Fruit fly (Drosophila melanogaster) whole organism, embryonic: ENCODE data around the gene tup.

Source experiments
- ATbp ChIP-seq: fragments of 200-800 bp; sonication (Bioruptor generic); optimal IDR thresholded peaks from 2 replicates; lab custom pipeline; 2017; ENCODE audit warnings: missing biosample characterization, mild to moderate bottlenecking, missing genetic modification characterization, missing genetic modification reagents
- Abd-B ChIP-seq: fragments of 200-800 bp; sonication (Bioruptor generic); optimal IDR thresholded peaks from 2 replicates; lab custom pipeline; 2018; ENCODE audit warnings: missing biosample characterization, mild to moderate bottlenecking, missing genetic modification characterization, moderate library complexity
- CG10209 ChIP-seq: fragments of 200-800 bp; sonication (Bioruptor generic); optimal IDR thresholded peaks from 3 replicates; lab custom pipeline; 2017; ENCODE audit warnings: missing biosample characterization, mild to moderate bottlenecking, missing genetic modification characterization, missing genetic modification reagents
- CG10267 ChIP-seq: fragments of 200-800 bp; sonication (Bioruptor generic); optimal IDR thresholded peaks from 2 replicates; lab custom pipeline; 2018; ENCODE audit warnings: missing biosample characterization, mild to moderate bottlenecking, missing genetic modification characterization, moderate library complexity
- CG10274 ChIP-seq: fragments of 200-800 bp; sonication (Bioruptor generic); optimal IDR thresholded peaks from 3 replicates; lab custom pipeline; 2017; ENCODE audit warnings: missing biosample characterization, mild to moderate bottlenecking, missing genetic modification characterization
- CG10654 ChIP-seq: fragments of 200-800 bp; sonication (Bioruptor generic); optimal IDR thresholded peaks from 2 replicates; lab custom pipeline; 2016; ENCODE audit warnings: missing biosample characterization, missing genetic modification characterization
- CG10979 ChIP-seq: fragments of 200-800 bp; sonication (Bioruptor generic); optimal IDR thresholded peaks from 2 replicates; lab custom pipeline; 2018; ENCODE audit warnings: missing biosample characterization, mild to moderate bottlenecking, missing genetic modification characterization, moderate library complexity
- CG11085 ChIP-seq: fragments of 200-800 bp; sonication (Bioruptor generic); IDR thresholded peaks from 2 replicates; pipeline ENCODE4 v1.3.6; 2022; ENCODE audit warnings: missing biosample characterization, missing genetic modification characterization
- CG11398 ChIP-seq: fragments of 200-800 bp; sonication (Bioruptor generic); optimal IDR thresholded peaks from 2 replicates; lab custom pipeline; 2016; ENCODE audit warnings: missing biosample characterization, missing genetic modification characterization
- CG11695 ChIP-seq: fragments of 200-800 bp; sonication (Bioruptor generic); IDR thresholded peaks from 3 replicates; pipeline ENCODE4 v1.3.6; 2022; ENCODE audit warnings: missing biosample characterization, missing genetic modification characterization
- CG11723 ChIP-seq: fragments of 200-800 bp; sonication (Bioruptor generic); optimal IDR thresholded peaks from 2 replicates; lab custom pipeline; 2017; ENCODE audit warnings: missing biosample characterization, mild to moderate bottlenecking, missing genetic modification characterization
- CG12155 ChIP-seq: fragments of 200-800 bp; sonication (Bioruptor generic); optimal IDR thresholded peaks from 3 replicates; lab custom pipeline; 2016; ENCODE audit warnings: missing biosample characterization, missing genetic modification characterization
- CG12219 ChIP-seq: fragments of 200-800 bp; sonication (Bioruptor generic); optimal IDR thresholded peaks from 3 replicates; lab custom pipeline; 2018; ENCODE audit warnings: missing biosample characterization, mild to moderate bottlenecking, missing genetic modification characterization
- CG12236 ChIP-seq: fragments of 200-800 bp; sonication (Bioruptor generic); optimal IDR thresholded peaks from 2 replicates; lab custom pipeline; 2016; ENCODE audit warnings: missing biosample characterization, missing genetic modification characterization
- CG12744 ChIP-seq: fragments of 200-800 bp; sonication (Bioruptor generic); optimal IDR thresholded peaks from 2 replicates; lab custom pipeline; 2016; ENCODE audit warnings: missing biosample characterization, missing genetic modification characterization
- CG15073 ChIP-seq: fragments of 200-800 bp; sonication (Bioruptor generic); optimal IDR thresholded peaks from 2 replicates; lab custom pipeline; 2016; ENCODE audit warnings: missing biosample characterization, missing genetic modification characterization
- CG1529 ChIP-seq: fragments of 200-800 bp; sonication (Bioruptor generic); optimal IDR thresholded peaks from 3 replicates; lab custom pipeline; 2018; ENCODE audit warnings: missing biosample characterization, missing genetic modification characterization
- CG17359 ChIP-seq: fragments of 200-800 bp; sonication (Bioruptor generic); optimal IDR thresholded peaks from 3 replicates; lab custom pipeline; 2018; ENCODE audit warnings: missing biosample characterization, mild to moderate bottlenecking, missing genetic modification characterization, moderate library complexity
- CG1832 ChIP-seq: fragments of 200-800 bp; sonication (Bioruptor generic); optimal IDR thresholded peaks from 2 replicates; lab custom pipeline; 2017; ENCODE audit warnings: missing biosample characterization, mild to moderate bottlenecking, missing genetic modification characterization, inconsistent platforms
- CG2120 ChIP-seq: fragments of 200-800 bp; sonication (Bioruptor generic); optimal IDR thresholded peaks from 3 replicates; lab custom pipeline; 2016; ENCODE audit warnings: missing biosample characterization, missing genetic modification characterization
- CG2678 ChIP-seq: fragments of 200-800 bp; sonication (Bioruptor generic); optimal IDR thresholded peaks from 3 replicates; lab custom pipeline; 2019; ENCODE audit warnings: missing biosample characterization, mild to moderate bottlenecking, missing genetic modification characterization, moderate library complexity
- CG2875 ChIP-seq: fragments of 200-800 bp; sonication (Bioruptor generic); optimal IDR thresholded peaks from 2 replicates; lab custom pipeline; 2017; ENCODE audit warnings: missing biosample characterization, mild to moderate bottlenecking, missing genetic modification characterization, missing genetic modification reagents
- CG30431 ChIP-seq: fragments of 200-800 bp; sonication (Bioruptor generic); optimal IDR thresholded peaks from 2 replicates; lab custom pipeline; 2017; ENCODE audit warnings: missing biosample characterization, missing genetic modification characterization
- CG31441 ChIP-seq: fragments of 200-800 bp; sonication (Bioruptor generic); IDR thresholded peaks from 2 replicates; pipeline ENCODE4 v1.3.6; 2022; ENCODE audit warnings: missing biosample characterization, missing genetic modification characterization
- CG32772 ChIP-seq: fragments of 200-800 bp; sonication (Bioruptor generic); IDR thresholded peaks from 2 replicates; pipeline ENCODE4 v1.3.6; 2022; ENCODE audit warnings: missing biosample characterization, missing genetic modification characterization
- CG3838 ChIP-seq: fragments of 200-800 bp; sonication (Bioruptor generic); optimal IDR thresholded peaks from 3 replicates; lab custom pipeline; 2016; ENCODE audit warnings: missing biosample characterization, missing genetic modification characterization
- CG4328 ChIP-seq: fragments of 200-800 bp; sonication (Bioruptor generic); optimal IDR thresholded peaks from 3 replicates; lab custom pipeline; 2017; ENCODE audit warnings: missing biosample characterization, missing genetic modification reagents, missing genetic modification characterization
- CG4360 ChIP-seq: fragments of 200-800 bp; sonication (Bioruptor generic); IDR thresholded peaks from 2 replicates; pipeline ENCODE4 v1.3.6; 2022; ENCODE audit warnings: missing biosample characterization, missing genetic modification characterization
- CG4404 ChIP-seq: fragments of 200-800 bp; sonication (Bioruptor generic); IDR thresholded peaks from 2 replicates; pipeline ENCODE4 v1.3.6; 2022; ENCODE audit warnings: missing biosample characterization, missing genetic modification characterization
- CG4424 ChIP-seq: fragments of 200-800 bp; sonication (Bioruptor generic); optimal IDR thresholded peaks from 3 replicates; lab custom pipeline; 2016; ENCODE audit warnings: missing biosample characterization, missing genetic modification characterization
- CG6175 ChIP-seq: fragments of 200-800 bp; sonication (Bioruptor generic); IDR thresholded peaks from 3 replicates; pipeline ENCODE4 v1.3.6; 2022; ENCODE audit warnings: missing biosample characterization, missing genetic modification characterization
- CG7745 ChIP-seq: fragments of 200-800 bp; sonication (Bioruptor generic); optimal IDR thresholded peaks from 2 replicates; lab custom pipeline; 2018; ENCODE audit warnings: missing biosample characterization, mild to moderate bottlenecking, missing genetic modification characterization, moderate library complexity
- CG8944 ChIP-seq: fragments of 200-800 bp; sonication (Bioruptor generic); optimal IDR thresholded peaks from 3 replicates; lab custom pipeline; 2016; ENCODE audit warnings: missing biosample characterization, missing genetic modification characterization
- CG9817 ChIP-seq: fragments of 200-800 bp; sonication (Bioruptor generic); optimal IDR thresholded peaks from 2 replicates; lab custom pipeline; 2018; ENCODE audit warnings: missing biosample characterization, mild to moderate bottlenecking, missing genetic modification characterization, moderate library complexity
- D ChIP-seq, 2 experiments: fragments of 200-800 bp in 1 of 2; fragments of >200 bp in 1 of 2; sonication (Bioruptor generic) in 1 of 2; optimal IDR thresholded peaks; 2 replicates in 1 of 2; 3 replicates in 1 of 2; lab custom pipeline; 2017; ENCODE audit warnings: mild to moderate bottlenecking in 1 of 2, missing biosample characterization in 1 of 2, missing genetic modification characterization in 1 of 2, missing genetic modification reagents in 1 of 2
- Ets65A ChIP-seq: fragments of 200-800 bp; sonication (Bioruptor generic); peaks from one replicate; lab custom pipeline; 2016; ENCODE audit warnings: missing biosample characterization, missing genetic modification characterization
- HLHmδ ChIP-seq: fragments of 200-800 bp; sonication (Bioruptor generic); optimal IDR thresholded peaks from 2 replicates; lab custom pipeline; 2018; ENCODE audit warnings: missing biosample characterization, mild to moderate bottlenecking, missing genetic modification characterization, moderate library complexity
- Hr39 ChIP-seq: fragments of >200 bp; optimal IDR thresholded peaks from 2 replicates; lab custom pipeline; 2017
- Lim3 ChIP-seq: fragments of 200-800 bp; sonication (Bioruptor generic); IDR thresholded peaks from 2 replicates; pipeline ENCODE4 v1.3.6; 2022; ENCODE audit warnings: missing biosample characterization, missing genetic modification characterization
- Oaz ChIP-seq: fragments of 200-800 bp; sonication (Bioruptor generic); IDR thresholded peaks from 2 replicates; pipeline ENCODE4 v1.3.6; 2022; ENCODE audit warnings: missing biosample characterization, missing genetic modification characterization
- Spps ChIP-seq: fragments of 200-800 bp; sonication (Bioruptor generic); optimal IDR thresholded peaks from 2 replicates; lab custom pipeline; 2018; ENCODE audit warnings: missing biosample characterization, mild to moderate bottlenecking, missing genetic modification characterization
- disco-r ChIP-seq: fragments of 200-800 bp; sonication (Bioruptor generic); optimal IDR thresholded peaks from 2 replicates; lab custom pipeline; 2016; ENCODE audit warnings: missing biosample characterization, missing genetic modification characterization
- dmrt11E ChIP-seq: fragments of 200-800 bp; sonication (Bioruptor generic); optimal IDR thresholded peaks from 3 replicates; lab custom pipeline; 2018; ENCODE audit warnings: missing biosample characterization, mild to moderate bottlenecking, missing genetic modification characterization, moderate library complexity
- ewg ChIP-seq: fragments of 200-800 bp; sonication (Bioruptor generic); optimal IDR thresholded peaks from 3 replicates; lab custom pipeline; 2017; ENCODE audit warnings: mild to moderate bottlenecking, missing biosample characterization, missing genetic modification reagents, missing genetic modification characterization
- insv ChIP-seq, 2 experiments: fragments of 200-800 bp; sonication (Bioruptor generic); optimal IDR thresholded peaks; 3 replicates each; lab custom pipeline; 2016 to 2018; ENCODE audit warnings: missing biosample characterization in 2 of 2, missing genetic modification characterization in 2 of 2
- luna ChIP-seq: fragments of 200-800 bp; sonication (Bioruptor generic); optimal IDR thresholded peaks from 2 replicates; lab custom pipeline; 2016; ENCODE audit warnings: missing biosample characterization, missing genetic modification characterization
- nerfin-1 ChIP-seq: fragments of 200-800 bp; sonication (Bioruptor generic); optimal IDR thresholded peaks from 3 replicates; lab custom pipeline; 2019; ENCODE audit warnings: missing biosample characterization, mild to moderate bottlenecking, missing genetic modification characterization, moderate library complexity
- ro ChIP-seq: fragments of 200-800 bp; sonication (Bioruptor generic); IDR thresholded peaks from 2 replicates; pipeline ENCODE4 v1.3.6; 2022; ENCODE audit warnings: missing biosample characterization, missing genetic modification characterization
- sisA ChIP-seq: fragments of 200-800 bp; sonication (Bioruptor generic); IDR thresholded peaks from 2 replicates; pipeline ENCODE4 v1.3.6; 2022; ENCODE audit warnings: missing biosample characterization, missing genetic modification characterization
- sqz ChIP-seq: fragments of 200-800 bp; sonication (Bioruptor generic); optimal IDR thresholded peaks from 3 replicates; lab custom pipeline; 2018; ENCODE audit warnings: missing biosample characterization, mild to moderate bottlenecking, missing genetic modification characterization
- tna ChIP-seq: fragments of 200-800 bp; sonication (Bioruptor generic); IDR thresholded peaks from 2 replicates; pipeline ENCODE4 v1.3.6; 2022; ENCODE audit warnings: missing biosample characterization, missing genetic modification characterization; ENCODE audit not compliant: partially characterized antibody

Gene tup

DNA sequence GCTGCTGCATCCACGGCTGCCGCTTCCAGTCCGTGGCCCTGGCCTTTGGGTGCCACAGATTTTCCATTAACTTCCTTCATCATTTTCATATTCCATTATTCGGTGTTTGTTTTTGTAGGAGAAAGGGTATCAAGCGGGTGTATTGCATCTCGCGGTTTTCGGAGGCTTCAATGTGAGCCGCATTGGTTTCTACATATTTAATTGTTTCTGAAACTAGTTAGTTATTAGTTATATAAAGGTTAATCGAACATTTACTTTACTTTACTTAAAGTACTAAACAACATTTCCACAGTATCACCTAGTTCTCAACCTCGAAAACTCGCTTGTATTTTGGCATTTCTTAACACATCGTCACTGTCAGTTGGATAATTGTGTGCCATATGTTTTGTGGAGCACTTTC is 18.8 kb upstream of the tup start (continued):
- TF ChIP-seq CG8944 (GFP tag; lab: Kevin White, UChicago), result peak; percentile 49
- peak; percentile 73 for TF ChIP-seq CG10979 (tag; lab: Kevin White, UChicago)
- TF ChIP-seq nerfin-1 (tag; lab: Kevin White, UChicago), result peak; percentile 36
- TF ChIP-seq dmrt11E (tag; lab: Kevin White, UChicago), result peak; percentile 84
- peak; percentile 37 for TF ChIP-seq ATbp
- TF ChIP-seq CG17359, result peak; percentile 71
- no peak for TF ChIP-seq D (optimal IDR thresholded peaks at IDR 0.05; lab: Kevin White, UChicago)
- TF ChIP-seq D (GFP tag; optimal IDR thresholded peaks at IDR 0.05; lab: Kevin White, UChicago), result peak; percentile 49
- peak; percentile 90 for TF ChIP-seq Ets65A (GFP tag; lab: Kevin White, UChicago)
- no peak for TF ChIP-seq CG11398
- TF ChIP-seq Spps, result peak; percentile 57
- TF ChIP-seq CG10654 (GFP tag; lab: Kevin White, UChicago), result peak; percentile 12
- TF ChIP-seq tna, result no peak
- TF ChIP-seq CG32772 (GFP tag; lab: Robert Waterston, UW), result peak; percentile 67; the same call in 1 of the 2 replicates
- peak; percentile 62 for TF ChIP-seq CG30431
- TF ChIP-seq CG1832, result no peak
- no peak for TF ChIP-seq HLHmδ
- no peak for TF ChIP-seq CG3838 (GFP tag; lab: Kevin White, UChicago)
- TF ChIP-seq CG12236 (GFP tag; lab: Kevin White, UChicago), result peak; percentile 13
- TF ChIP-seq CG10209 (GFP tag; lab: Kevin White, UChicago), result peak; percentile 2
- peak; percentile 35 for TF ChIP-seq Abd-B (GFP tag; lab: Kevin White, UChicago)
- TF ChIP-seq CG9817 (tag; lab: Kevin White, UChicago), result no peak
- TF ChIP-seq CG4360 (GFP tag; lab: Robert Waterston, UW), result peak; percentile 37; the same call in 1 of the 2 replicates
- TF ChIP-seq CG11085, result no peak
- no peak for TF ChIP-seq Hr39 (lab: Kevin White, UChicago)
- TF ChIP-seq CG10267, result peak; percentile 55
- no peak for TF ChIP-seq CG7745 (tag; lab: Kevin White, UChicago)
- no peak for TF ChIP-seq CG1529 (GFP tag; lab: Kevin White, UChicago)
- TF ChIP-seq CG31441 (GFP tag; lab: Robert Waterston, UW), result peak; percentile 51; the same call in 1 of the 2 replicates
- TF ChIP-seq CG6175 (GFP tag; lab: Robert Waterston, UW), result no peak
- TF ChIP-seq Oaz (GFP tag; lab: Robert Waterston, UW), result no peak
- TF ChIP-seq Lim3 (GFP tag; lab: Robert Waterston, UW), result no peak
- TF ChIP-seq CG2120, result no peak
- no peak for TF ChIP-seq ro (GFP tag; lab: Robert Waterston, UW)
- TF ChIP-seq insv (GFP tag; optimal IDR thresholded peaks at IDR 0.05; lab: Kevin White, UChicago), result no peak
- no peak for TF ChIP-seq CG11695 (GFP tag; lab: Robert Waterston, UW)
- peak; percentile 42 for TF ChIP-seq ewg (GFP tag; lab: Kevin White, UChicago)
- TF ChIP-seq CG12219 (GFP tag; lab: Kevin White, UChicago), result no peak
- peak; percentile 35 for TF ChIP-seq CG2875 (GFP tag; lab: Kevin White, UChicago)
- no peak for TF ChIP-seq sqz (GFP tag; lab: Kevin White, UChicago)
- TF ChIP-seq CG12155 (GFP tag; lab: Kevin White, UChicago), result no peak
- no peak for TF ChIP-seq CG12744
- TF ChIP-seq CG11723 (GFP tag; lab: Kevin White, UChicago), result no peak
- no peak for TF ChIP-seq disco-r
- TF ChIP-seq CG15073 (GFP tag; lab: Kevin White, UChicago), result peak; percentile 3
- no peak for TF ChIP-seq CG4328
- TF ChIP-seq luna, result no peak
- no peak for TF ChIP-seq CG10274 (GFP tag; lab: Kevin White, UChicago)
- peak; percentile 59 for TF ChIP-seq CG4424 (GFP tag; lab: Kevin White, UChicago)
- peak; percentile 37 for TF ChIP-seq sisA (GFP tag; lab: Robert Waterston, UW)
- TF ChIP-seq CG2678, result peak; percentile 57
- TF ChIP-seq CG4404 (GFP tag; lab: Robert Waterston, UW), result peak; percentile 62; the same call in 1 of the 2 replicates
